Fruit fly (Drosophila melanogaster) whole organism, embryonic: Measurements from ENCODE around the gene Mco4.
A peak's percentile ranks its signal among the peaks of the same experiment; 100 is the strongest.

ENCODE experiments used
- ATbp ChIP-seq: fragments of 200-800 bp; sonication (Bioruptor generic); optimal IDR thresholded peaks from 2 replicates; lab custom pipeline; 2017; ENCODE audit warnings: missing biosample characterization, mild to moderate bottlenecking, missing genetic modification characterization, missing genetic modification reagents
- B-H2 ChIP-seq: fragments of 200-800 bp; sonication (Bioruptor generic); optimal IDR thresholded peaks from 2 replicates; lab custom pipeline; 2018; ENCODE audit warnings: missing biosample characterization, mild to moderate bottlenecking, missing genetic modification characterization
- CG10209 ChIP-seq: fragments of 200-800 bp; sonication (Bioruptor generic); optimal IDR thresholded peaks from 3 replicates; lab custom pipeline; 2017; ENCODE audit warnings: missing biosample characterization, mild to moderate bottlenecking, missing genetic modification characterization, missing genetic modification reagents
- CG11093 ChIP-seq: fragments of 200-800 bp; sonication (Bioruptor generic); IDR thresholded peaks from 3 replicates; pipeline ENCODE4 v1.3.6; 2022; ENCODE audit warnings: missing biosample characterization, missing genetic modification characterization
- CG11456 ChIP-seq: fragments of 200-800 bp; sonication (Bioruptor generic); IDR thresholded peaks from 3 replicates; pipeline ENCODE4 v1.3.6; 2022; ENCODE audit warnings: missing biosample characterization, missing genetic modification characterization
- CG11695 ChIP-seq: fragments of 200-800 bp; sonication (Bioruptor generic); IDR thresholded peaks from 3 replicates; pipeline ENCODE4 v1.3.6; 2022; ENCODE audit warnings: missing biosample characterization, missing genetic modification characterization
- CG1233 ChIP-seq: fragments of 200-800 bp; sonication (Bioruptor generic); optimal IDR thresholded peaks from 4 replicates; lab custom pipeline; 2018; ENCODE audit warnings: missing biosample characterization, mild to moderate bottlenecking, missing genetic modification characterization
- CG15073 ChIP-seq: fragments of 200-800 bp; sonication (Bioruptor generic); optimal IDR thresholded peaks from 2 replicates; lab custom pipeline; 2016; ENCODE audit warnings: missing biosample characterization, missing genetic modification characterization
- CG1529 ChIP-seq: fragments of 200-800 bp; sonication (Bioruptor generic); optimal IDR thresholded peaks from 3 replicates; lab custom pipeline; 2018; ENCODE audit warnings: missing biosample characterization, missing genetic modification characterization
- CG1603 ChIP-seq: fragments of 200-800 bp; sonication (Bioruptor generic); optimal IDR thresholded peaks from 2 replicates; lab custom pipeline; 2019; ENCODE audit warnings: missing biosample characterization, mild to moderate bottlenecking, missing genetic modification characterization, moderate library complexity
- CG17361 ChIP-seq: fragments of 200-800 bp; sonication (Bioruptor generic); IDR thresholded peaks from 3 replicates; pipeline ENCODE4 v1.3.6; 2022; ENCODE audit warnings: missing biosample characterization, missing genetic modification characterization
- CG1792 ChIP-seq: fragments of 200-800 bp; sonication (Bioruptor generic); optimal IDR thresholded peaks from 2 replicates; lab custom pipeline; 2016; ENCODE audit warnings: missing biosample characterization, missing genetic modification characterization
- CG2875 ChIP-seq: fragments of 200-800 bp; sonication (Bioruptor generic); optimal IDR thresholded peaks from 2 replicates; lab custom pipeline; 2017; ENCODE audit warnings: missing biosample characterization, mild to moderate bottlenecking, missing genetic modification characterization, missing genetic modification reagents
- CG31388 ChIP-seq: fragments of 200-800 bp; sonication (Bioruptor generic); optimal IDR thresholded peaks from 2 replicates; lab custom pipeline; 2016; ENCODE audit warnings: missing biosample characterization, missing genetic modification characterization
- CG33557 ChIP-seq: fragments of 200-800 bp; sonication (Bioruptor generic); optimal IDR thresholded peaks from 2 replicates; lab custom pipeline; 2019; ENCODE audit warnings: missing biosample characterization, mild to moderate bottlenecking, missing genetic modification characterization, moderate library complexity
- CG34376 ChIP-seq: fragments of 200-800 bp; sonication (Bioruptor generic); optimal IDR thresholded peaks from 2 replicates; lab custom pipeline; 2018; ENCODE audit warnings: missing biosample characterization, mild to moderate bottlenecking, missing genetic modification characterization
- CG4328 ChIP-seq: fragments of 200-800 bp; sonication (Bioruptor generic); optimal IDR thresholded peaks from 3 replicates; lab custom pipeline; 2017; ENCODE audit warnings: missing biosample characterization, missing genetic modification reagents, missing genetic modification characterization
- CG5245 ChIP-seq: fragments of 200-800 bp; sonication (Bioruptor generic); optimal IDR thresholded peaks from 3 replicates; lab custom pipeline; 2016; ENCODE audit warnings: missing biosample characterization, missing genetic modification characterization
- CG7357 ChIP-seq: fragments of 200-800 bp; sonication (Bioruptor generic); IDR thresholded peaks from 3 replicates; pipeline ENCODE4 v1.3.6; 2022; ENCODE audit warnings: missing biosample characterization, missing genetic modification characterization
- CG8290 ChIP-seq, 3 experiments: fragments of 200-800 bp; sonication (Bioruptor generic); optimal IDR thresholded peaks; 2 replicates each; lab custom pipeline; 2016 to 2019; ENCODE audit warnings: missing biosample characterization in 3 of 3, missing genetic modification characterization in 3 of 3, mild to moderate bottlenecking in 2 of 3, moderate library complexity in 1 of 3
- CG8478 ChIP-seq: fragments of >200 bp; optimal IDR thresholded peaks from 2 replicates; lab custom pipeline; 2018
- CG9437 ChIP-seq: fragments of 200-800 bp; sonication (Bioruptor generic); optimal IDR thresholded peaks from 2 replicates; lab custom pipeline; 2018; ENCODE audit warnings: missing biosample characterization, mild to moderate bottlenecking, missing genetic modification characterization
- Doc2 ChIP-seq: fragments of 200-800 bp; sonication (Bioruptor generic); IDR thresholded peaks from 2 replicates; pipeline ENCODE4 v1.3.6; 2022; ENCODE audit warnings: missing biosample characterization, missing genetic modification characterization
- Doc3 ChIP-seq: fragments of 200-800 bp; sonication (Bioruptor generic); IDR thresholded peaks from 3 replicates; pipeline ENCODE4 v1.3.6; 2022; ENCODE audit warnings: missing biosample characterization, missing genetic modification characterization; ENCODE audit not compliant: partially characterized antibody
- ERR ChIP-seq: fragments of 200-800 bp; sonication (Bioruptor generic); optimal IDR thresholded peaks from 2 replicates; lab custom pipeline; 2016; ENCODE audit warnings: missing biosample characterization, missing genetic modification characterization
- Eip74EF ChIP-seq, 2 experiments: fragments of 200-800 bp in 1 of 2; fragments of >200 bp in 1 of 2; sonication (Bioruptor generic) in 1 of 2; optimal IDR thresholded peaks; 2 replicates each; lab custom pipeline; 2017 to 2019; ENCODE audit warnings: missing biosample characterization in 2 of 2, missing genetic modification characterization in 2 of 2, mild to moderate bottlenecking in 1 of 2, moderate library complexity in 1 of 2
- Fer2 ChIP-seq: fragments of 200-800 bp; sonication (Bioruptor generic); optimal IDR thresholded peaks from 2 replicates; lab custom pipeline; 2018; ENCODE audit warnings: missing biosample characterization, mild to moderate bottlenecking, missing genetic modification characterization, moderate library complexity
- HLH4C ChIP-seq: fragments of 200-800 bp; sonication (Bioruptor generic); IDR thresholded peaks from 3 replicates; pipeline ENCODE4 v1.3.6; 2022; ENCODE audit warnings: missing biosample characterization, missing genetic modification characterization; ENCODE audit not compliant: partially characterized antibody
- HmgD ChIP-seq: fragments of 200-800 bp; sonication (Bioruptor generic); optimal IDR thresholded peaks from 3 replicates; lab custom pipeline; 2016; ENCODE audit warnings: missing biosample characterization, missing genetic modification characterization
- Hr51 ChIP-seq, 2 experiments: fragments of 200-800 bp; sonication (Bioruptor generic); optimal IDR thresholded peaks; 2 replicates in 1 of 2; 3 replicates in 1 of 2; lab custom pipeline; 2016 to 2018; ENCODE audit warnings: missing biosample characterization in 2 of 2, missing genetic modification characterization in 2 of 2, mild to moderate bottlenecking in 1 of 2, moderate library complexity in 1 of 2
- NfI ChIP-seq: fragments of 200-800 bp; sonication (Bioruptor generic); optimal IDR thresholded peaks from 3 replicates; lab custom pipeline; 2018; ENCODE audit warnings: missing biosample characterization, mild to moderate bottlenecking, missing genetic modification characterization, moderate library complexity
- Optix ChIP-seq: fragments of 200-800 bp; sonication (Bioruptor generic); IDR thresholded peaks from 3 replicates; pipeline ENCODE4 v1.3.6; 2022; ENCODE audit warnings: missing biosample characterization, missing genetic modification characterization
- Sry-β ChIP-seq: fragments of 200-800 bp; sonication (Bioruptor generic); optimal IDR thresholded peaks from 2 replicates; lab custom pipeline; 2018; ENCODE audit warnings: missing biosample characterization, mild to moderate bottlenecking, missing genetic modification characterization, moderate library complexity
- ara ChIP-seq: fragments of 200-800 bp; sonication (Bioruptor generic); IDR thresholded peaks from 2 replicates; pipeline ENCODE4 v1.3.6; 2022; ENCODE audit warnings: missing biosample characterization, missing genetic modification characterization
- bcd ChIP-seq: fragments of 200-800 bp; sonication (Bioruptor generic); optimal IDR thresholded peaks from 2 replicates; lab custom pipeline; 2017; ENCODE audit warnings: missing biosample characterization, mild to moderate bottlenecking, missing genetic modification characterization
- chif ChIP-seq, 2 experiments: fragments of 200-800 bp; sonication (Bioruptor generic); optimal IDR thresholded peaks; 3 replicates each; lab custom pipeline; 2016; ENCODE audit warnings: missing biosample characterization in 2 of 2, missing genetic modification characterization in 2 of 2
- chn ChIP-seq: fragments of 200-800 bp; sonication (Bioruptor generic); optimal IDR thresholded peaks from 2 replicates; lab custom pipeline; 2016; ENCODE audit warnings: missing biosample characterization, missing genetic modification characterization
- corto ChIP-seq: fragments of 200-800 bp; sonication (Bioruptor generic); optimal IDR thresholded peaks from 2 replicates; lab custom pipeline; 2016; ENCODE audit warnings: missing biosample characterization, mild to moderate bottlenecking, missing genetic modification characterization, moderate library complexity
- crp ChIP-seq, 2 experiments: fragments of 200-800 bp; sonication (Bioruptor generic); optimal IDR thresholded peaks; 2 replicates in 1 of 2; 3 replicates in 1 of 2; lab custom pipeline; 2017; ENCODE audit warnings: missing biosample characterization in 2 of 2, missing genetic modification characterization in 2 of 2, mild to moderate bottlenecking in 1 of 2, moderate library complexity in 1 of 2
- dmrt99B ChIP-seq: fragments of 200-800 bp; sonication (Bioruptor generic); optimal IDR thresholded peaks from 2 replicates; lab custom pipeline; 2018; ENCODE audit warnings: missing biosample characterization, mild to moderate bottlenecking, missing genetic modification characterization, moderate library complexity
- her ChIP-seq: fragments of 200-800 bp; sonication (Bioruptor generic); optimal IDR thresholded peaks from 2 replicates; lab custom pipeline; 2016; ENCODE audit warnings: missing biosample characterization, missing genetic modification characterization
- ind ChIP-seq: fragments of 200-800 bp; sonication (Bioruptor generic); optimal IDR thresholded peaks from 3 replicates; lab custom pipeline; 2016; ENCODE audit warnings: missing biosample characterization, missing genetic modification characterization
- nerfin-1 ChIP-seq: fragments of 200-800 bp; sonication (Bioruptor generic); optimal IDR thresholded peaks from 3 replicates; lab custom pipeline; 2019; ENCODE audit warnings: missing biosample characterization, mild to moderate bottlenecking, missing genetic modification characterization, moderate library complexity
- org-1 ChIP-seq: fragments of 200-800 bp; sonication (Bioruptor generic); optimal IDR thresholded peaks from 2 replicates; lab custom pipeline; 2017; ENCODE audit warnings: missing biosample characterization, missing genetic modification characterization
- pan ChIP-seq, 4 experiments: fragments of >200 bp in 3 of 4; fragments of 200-800 bp in 1 of 4; sonication (Bioruptor generic) in 1 of 4; optimal IDR thresholded peaks in 3 of 4; IDR thresholded peaks in 1 of 4; 2 replicates each; pipeline versions ENCODE4 v1.3.6 to Lab custom; 2017 to 2022; ENCODE audit warnings: missing biosample characterization in 2 of 4, missing genetic modification characterization in 2 of 4, mixed read lengths in 1 of 4
- pfk ChIP-seq: fragments of 200-800 bp; sonication (Bioruptor generic); optimal IDR thresholded peaks from 2 replicates; lab custom pipeline; 2018; ENCODE audit warnings: missing biosample characterization, mild to moderate bottlenecking, missing genetic modification characterization, moderate library complexity
- row ChIP-seq: fragments of 200-800 bp; sonication (Bioruptor generic); IDR thresholded peaks from 3 replicates; pipeline ENCODE4 v1.3.6; 2022; ENCODE audit warnings: missing biosample characterization, missing genetic modification characterization
- twi ChIP-seq: fragments of 200-800 bp; optimal IDR thresholded peaks from 2 replicates; lab custom pipeline; 2019; ENCODE audit warnings: missing biosample characterization, mild to moderate bottlenecking, missing genetic modification characterization, moderate library complexity
- yki ChIP-seq: fragments of >200 bp; optimal IDR thresholded peaks from 3 replicates; lab custom pipeline; 2018

The Mco4 gene

dm6 chrX:17850179-17850578 lies 5.8 kb downstream of the Mco4 start, which contains the start of the genes CG15814 and Spt7 (continued):
- TF ChIP-seq HLH4C (peak; percentile 85), CG31388 (GFP tag; lab: Kevin White, UChicago) (no peak), Fer2 (tag; lab: Kevin White, UChicago) (no peak), CG10209 (peak; percentile 58), CG15073 (no peak), twi (tag; lab: Kevin White, UChicago) (peak; percentile 27), bcd (GFP tag; lab: Kevin White, UChicago) (peak; percentile 35), Doc2 (GFP tag; lab: Robert Waterston, UW) (no peak), CG8290 (GFP tag; optimal IDR thresholded peaks at IDR 0.05; lab: Kevin White, UChicago) (peak; percentile 22), CG8290 (tag; optimal IDR thresholded peaks at IDR 0.05; lab: Kevin White, UChicago) (no peak), ind (GFP tag; lab: Kevin White, UChicago) (no peak), org-1 (no peak), CG9437 (GFP tag; lab: Kevin White, UChicago) (no peak), CG1792 (GFP tag; lab: Kevin White, UChicago) (peak; percentile 34), dmrt99B (no peak), CG5245 (GFP tag; lab: Kevin White, UChicago) (no peak), ERR (GFP tag; lab: Kevin White, UChicago) (peak; percentile 13), chif (GFP tag; optimal IDR thresholded peaks at IDR 0.05; lab: Kevin White, UChicago) (peak in 1 of 2 experiments; percentile 35), her (peak; percentile 53), CG1529 (GFP tag; lab: Kevin White, UChicago) (no peak), CG1603 (tag; lab: Kevin White, UChicago) (peak; percentile 78), Optix (GFP tag; lab: Robert Waterston, UW) (no peak), CG11695 (GFP tag; lab: Robert Waterston, UW) (no peak), CG34376 (peak; percentile 73), CG2875 (GFP tag; lab: Kevin White, UChicago) (no peak), CG33557 (GFP tag; lab: Kevin White, UChicago) (peak; percentile 30), chn (peak; percentile 23), pfk (GFP tag; lab: Kevin White, UChicago) (peak; percentile 62), CG8478 (lab: Kevin White, UChicago) (no peak), Hr51 (GFP tag; optimal IDR thresholded peaks at IDR 0.05; lab: Kevin White, UChicago) (peak in 1 of 2 experiments; percentile 38), crp (GFP tag; optimal IDR thresholded peaks at IDR 0.05; lab: Kevin White, UChicago) (peak; percentile 70 to 95), yki (lab: Kevin White, UChicago) (no peak), corto (GFP tag; lab: Kevin White, UChicago) (no peak), CG7357 (GFP tag; lab: Robert Waterston, UW) (no peak), HmgD (GFP tag; lab: Kevin White, UChicago) (peak; percentile 66), nerfin-1 (tag; lab: Kevin White, UChicago) (peak; percentile 34), CG11093 (GFP tag; lab: Robert Waterston, UW) (no peak), CG17361 (GFP tag; lab: Robert Waterston, UW) (0 out of 3 replicates have a peak, but pooled peaks have one; percentile 25), ATbp (peak; percentile 19), ara (GFP tag; lab: Robert Waterston, UW) (0 out of 2 replicates have a peak, but pooled peaks have one; percentile 24), row (GFP tag; lab: Robert Waterston, UW) (peak; percentile 45; the same call in 1 of the 3 replicates), CG1233 (GFP tag; lab: Kevin White, UChicago) (peak; percentile 2), Eip74EF (GFP tag; optimal IDR thresholded peaks at IDR 0.05; lab: Kevin White, UChicago) (no peak), CG4328 (GFP tag; lab: Kevin White, UChicago) (peak; percentile 13), pan (optimal IDR thresholded peaks at IDR 0.05; lab: Kevin White, UChicago) (no peak), pan (GFP tag; optimal IDR thresholded peaks at IDR 0.05 in 1 of 2, IDR thresholded peaks at IDR 0.05 in 1 of 2) (peak in 1 of 2 experiments; percentile 8), Doc3 (peak; percentile 63), CG11456 (GFP tag; lab: Robert Waterston, UW) (0 out of 3 replicates have a peak, but pooled peaks have one; percentile 31), Sry-β (GFP tag; lab: Kevin White, UChicago) (no peak), B-H2 (GFP tag; lab: Kevin White, UChicago) (peak; percentile 23), NfI (GFP tag; lab: Kevin White, UChicago) (peak; percentile 34)
